Worm (Caenorhabditis elegans) whole organism, L4 larva: ENCODE measurements around the gene C04H5.7.

Source experiments
- F26F4.8 ChIP-seq: fragments of 200-800 bp; sonication (Bioruptor generic); conservative IDR thresholded peaks from 2 replicates; pipeline ENCODE4 v1.3.6; 2022; ENCODE audit warnings: missing genetic modification characterization, missing compliant biosample characterization
- F37D6.2 ChIP-seq: sonication (generic microtip); optimal IDR thresholded peaks from 2 replicates; lab custom pipeline; 2016; ENCODE audit warnings: mild to moderate bottlenecking, missing genetic modification characterization, missing compliant biosample characterization
- ama-1 ChIP-seq: fragments of 150-350 bp; optimal IDR thresholded peaks from 2 replicates; lab custom pipeline; 2014; ENCODE audit warnings: inconsistent platforms, mixed read lengths
- ceh-20 ChIP-seq: fragments of 200-800 bp; sonication (Bioruptor generic); IDR thresholded peaks from 2 replicates; pipeline ENCODE4 v1.3.6; 2022; ENCODE audit warnings: missing genetic modification reagents, missing genetic modification characterization, missing compliant biosample characterization
- ces-1 ChIP-seq: fragments of 150-350 bp; sonication (generic microtip); optimal IDR thresholded peaks from 4 replicates; lab custom pipeline; 2014; ENCODE audit warnings: missing biosample characterization, missing genetic modification reagents, missing genetic modification characterization
- ctbp-1 ChIP-seq: fragments of 200-800 bp; sonication (Bioruptor generic); IDR thresholded peaks from 2 replicates; pipeline ENCODE4 v1.3.6; 2022; ENCODE audit warnings: missing genetic modification reagents, missing genetic modification characterization, missing compliant biosample characterization
- daf-12 ChIP-seq: fragments of 150-350 bp; optimal IDR thresholded peaks from 2 replicates; lab custom pipeline; 2014; ENCODE audit warnings: missing biosample characterization, missing genetic modification reagents, missing genetic modification characterization
- daf-16 ChIP-seq, 3 experiments: sonication (generic microtip); optimal IDR thresholded peaks; 2 replicates each; lab custom pipeline; 2016 to 2017; ENCODE audit warnings: missing genetic modification characterization in 3 of 3, missing genetic modification reagents in 3 of 3, mild to moderate bottlenecking in 2 of 3, missing compliant biosample characterization in 2 of 3, missing biosample characterization in 1 of 3, moderate library complexity in 1 of 3
- daf-19 ChIP-seq: fragments of 200-800 bp; sonication (Bioruptor generic); conservative IDR thresholded peaks from 2 replicates; pipeline ENCODE4 v1.3.6; 2022; ENCODE audit warnings: missing genetic modification characterization, missing compliant biosample characterization
- dpl-1 ChIP-seq: fragments of 150-350 bp; optimal IDR thresholded peaks from 2 replicates; lab custom pipeline; 2014; ENCODE audit warnings: missing biosample characterization, missing genetic modification reagents, missing genetic modification characterization
- dve-1 ChIP-seq: sonication (generic microtip); optimal IDR thresholded peaks from 2 replicates; lab custom pipeline; 2017; ENCODE audit warnings: antibody characterized with exemption, mild to moderate bottlenecking, missing genetic modification characterization, missing compliant biosample characterization; ENCODE audit not compliant: insufficient read depth
- fos-1 ChIP-seq: fragments of 150-350 bp; optimal IDR thresholded peaks from 2 replicates; lab custom pipeline; 2014; ENCODE audit warnings: missing biosample characterization, missing genetic modification characterization
- gei-8 ChIP-seq: fragments of 200-800 bp; sonication (Bioruptor generic); optimal IDR thresholded peaks from 2 replicates; lab custom pipeline; 2018; ENCODE audit warnings: mild to moderate bottlenecking, missing genetic modification characterization, missing compliant biosample characterization
- hlh-11 ChIP-seq: fragments of 200-800 bp; sonication (Bioruptor generic); optimal IDR thresholded peaks from 2 replicates; lab custom pipeline; 2018; ENCODE audit warnings: mild to moderate bottlenecking, missing genetic modification characterization, missing compliant biosample characterization
- hlh-30 ChIP-seq: sonication (generic microtip); optimal IDR thresholded peaks from 2 replicates; lab custom pipeline; 2017; ENCODE audit warnings: antibody characterized with exemption, mild to moderate bottlenecking, missing genetic modification characterization, missing compliant biosample characterization; ENCODE audit not compliant: insufficient read depth
- hmg-1.1 ChIP-seq: fragments of 200-800 bp; sonication (Bioruptor generic); IDR thresholded peaks from 2 replicates; pipeline ENCODE4 v1.3.6; 2022; ENCODE audit warnings: missing genetic modification reagents, missing genetic modification characterization, missing compliant biosample characterization
- lin-38 ChIP-seq: fragments of 200-800 bp; sonication (Bioruptor generic); IDR thresholded peaks from 2 replicates; pipeline ENCODE4 v1.3.6; 2022; ENCODE audit warnings: missing genetic modification reagents, missing genetic modification characterization, missing compliant biosample characterization
- lin-39 ChIP-seq: fragments of 150-350 bp; optimal IDR thresholded peaks from 2 replicates; lab custom pipeline; 2014; ENCODE audit warnings: missing biosample characterization, missing genetic modification reagents, missing genetic modification characterization
- mdl-1 ChIP-seq, 2 experiments: fragments of 150-350 bp in 1 of 2; sonication (generic microtip) in 1 of 2; optimal IDR thresholded peaks; 2 replicates each; lab custom pipeline; 2014 to 2017; ENCODE audit warnings: missing biosample characterization in 2 of 2, missing genetic modification characterization in 2 of 2
- mep-1 ChIP-seq: fragments of 150-350 bp; sonication (generic microtip); optimal IDR thresholded peaks from 3 replicates; lab custom pipeline; 2014; ENCODE audit warnings: missing biosample characterization, missing genetic modification characterization
- mes-2 ChIP-seq: sonication (generic microtip); optimal IDR thresholded peaks from 2 replicates; lab custom pipeline; 2016; ENCODE audit warnings: missing genotype, mild to moderate bottlenecking, missing genetic modification characterization, missing compliant biosample characterization; ENCODE audit not compliant: poor library complexity, severe bottlenecking
- mxl-2 ChIP-seq: fragments of 200-800 bp; sonication (Bioruptor generic); conservative IDR thresholded peaks from 2 replicates; pipeline ENCODE4 v1.3.6; 2022; ENCODE audit warnings: missing genetic modification reagents, missing genetic modification characterization, missing compliant biosample characterization
- mxl-3 ChIP-seq: fragments of 200-800 bp; sonication (Bioruptor generic); optimal IDR thresholded peaks from 2 replicates; lab custom pipeline; 2018; ENCODE audit warnings: mild to moderate bottlenecking, missing genetic modification characterization, missing compliant biosample characterization
- nhr-102 ChIP-seq: sonication (generic microtip); optimal IDR thresholded peaks from 2 replicates; lab custom pipeline; 2016; ENCODE audit warnings: mild to moderate bottlenecking, missing genetic modification characterization, moderate library complexity, missing compliant biosample characterization
- nhr-11 ChIP-seq: fragments of 150-350 bp; optimal IDR thresholded peaks from 2 replicates; lab custom pipeline; 2014; ENCODE audit warnings: missing biosample characterization, missing genetic modification characterization
- nhr-28 ChIP-seq: fragments of 150-350 bp; optimal IDR thresholded peaks from 2 replicates; lab custom pipeline; 2014; ENCODE audit warnings: missing biosample characterization, missing genetic modification characterization
- nhr-42 ChIP-seq: fragments of 200-800 bp; sonication (Bioruptor generic); IDR thresholded peaks from 2 replicates; pipeline ENCODE4 v1.3.6; 2022; ENCODE audit warnings: missing genetic modification characterization, missing compliant biosample characterization
- nhr-77 ChIP-seq: fragments of 150-350 bp; optimal IDR thresholded peaks from 2 replicates; lab custom pipeline; 2014; ENCODE audit warnings: missing biosample characterization, missing genetic modification characterization
- pha-4 ChIP-seq, 2 experiments: fragments of 150-350 bp in 1 of 2; fragments of 200-800 bp in 1 of 2; sonication (Bioruptor generic) in 1 of 2; IDR thresholded peaks in 1 of 2; optimal IDR thresholded peaks in 1 of 2; 2 replicates each; pipeline versions ENCODE4 v1.3.6 to Lab custom; 2014 to 2022; ENCODE audit warnings: missing genetic modification characterization in 2 of 2, missing genetic modification reagents in 2 of 2, missing biosample characterization in 1 of 2, missing compliant biosample characterization in 1 of 2
- pqm-1 ChIP-seq: sonication (generic microtip); optimal IDR thresholded peaks from 2 replicates; lab custom pipeline; 2017; ENCODE audit warnings: missing biosample characterization, missing genetic modification characterization
- set-16 ChIP-seq: fragments of 200-800 bp; sonication (Bioruptor generic); IDR thresholded peaks from 2 replicates; pipeline ENCODE4 v1.3.6; 2022; ENCODE audit warnings: missing genetic modification reagents, missing genetic modification characterization, missing compliant biosample characterization
- skn-1 ChIP-seq: fragments of 150-350 bp; optimal IDR thresholded peaks from 2 replicates; lab custom pipeline; 2014; ENCODE audit warnings: missing biosample characterization, missing genetic modification characterization
- snpc-1.2 ChIP-seq: fragments of 200-800 bp; sonication (Bioruptor generic); IDR thresholded peaks from 2 replicates; pipeline ENCODE4 v1.3.6; 2022; ENCODE audit warnings: missing genetic modification reagents, missing genetic modification characterization, missing compliant biosample characterization
- snpc-4 ChIP-seq: fragments of 150-350 bp; optimal IDR thresholded peaks from 2 replicates; lab custom pipeline; 2014; ENCODE audit warnings: missing biosample characterization, missing genetic modification characterization
- spr-1 ChIP-seq: sonication (generic microtip); optimal IDR thresholded peaks from 2 replicates; lab custom pipeline; 2016; ENCODE audit warnings: mild to moderate bottlenecking, missing genetic modification characterization, missing compliant biosample characterization
- spr-3 ChIP-seq: fragments of 200-800 bp; sonication (Bioruptor generic); optimal IDR thresholded peaks from 2 replicates; lab custom pipeline; 2018; ENCODE audit warnings: mild to moderate bottlenecking, missing genetic modification characterization, missing compliant biosample characterization
- tra-1 ChIP-seq: fragments of 200-800 bp; sonication (Bioruptor generic); IDR thresholded peaks from 2 replicates; pipeline ENCODE4 v1.3.6; 2022; ENCODE audit warnings: missing genetic modification reagents, missing genetic modification characterization, missing compliant biosample characterization
- unc-62 ChIP-seq, 3 experiments: fragments of 150-350 bp in 1 of 3; sonication (generic microtip); optimal IDR thresholded peaks in 2 of 3; peaks in 1 of 3; 1 replicate in 1 of 3; 2 replicates in 2 of 3; lab custom pipeline; 2014 to 2017; ENCODE audit warnings: missing biosample characterization in 3 of 3, missing genetic modification characterization in 3 of 3, missing genetic modification reagents in 3 of 3, missing genotype in 1 of 3
- vab-7 ChIP-seq: fragments of 200-800 bp; sonication (Bioruptor generic); IDR thresholded peaks from 2 replicates; pipeline ENCODE4 v1.3.6; 2022; ENCODE audit warnings: missing genetic modification reagents, missing genetic modification characterization, missing compliant biosample characterization
- ztf-7 ChIP-seq: fragments of 150-350 bp; optimal IDR thresholded peaks from 2 replicates; lab custom pipeline; 2014; ENCODE audit warnings: missing biosample characterization, missing genetic modification characterization

The C04H5.7 gene

ce11 chrII:14523645-14524223 is 14.0 kb upstream of the C04H5.7 start, which contains the start of gene pot-2 (continued):
- TF ChIP-seq spr-3 (GFP tag; lab: Kevin White, UChicago) (no peak), spr-1 (no peak), lin-38 (GFP tag; lab: Robert Waterston, UW) (no peak), snpc-4 (tag; lab: Kevin White, UChicago) (no peak), snpc-1.2 (GFP tag; lab: Robert Waterston, UW) (no peak)

- no peak for TF ChIP-seq mxl-3 (GFP tag; lab: Kevin White, UChicago)
- TF ChIP-seq nhr-42: no peak
- TF ChIP-seq tra-1 (GFP tag; lab: Robert Waterston, UW): no peak
- TF ChIP-seq dpl-1 (GFP tag; lab: Kevin White, UChicago): no peak
Measured at ce11 chrII:14525013-14525412, 12.7 kb upstream of the C04H5.7 start, which contains the start of gene F57C2.4. Gene F57C2.4, plus strand, starts transcription at chrII:14525313.

- TF ChIP-seq mdl-1 (tag; optimal IDR thresholded peaks at IDR 0.05; lab: Kevin White, UChicago) (no peak), unc-62 (GFP tag; optimal IDR thresholded peaks at IDR 0.05 in 1 of 2; lab: Kevin White, UChicago) (peak in 1 of 2 experiments; percentile 90), unc-62 (tag; optimal IDR thresholded peaks at IDR 0.05; lab: Kevin White, UChicago) (no peak)
Measured at ce11 chrII:14527104-14527503, 10.6 kb upstream of the C04H5.7 start.

ce11 chrII:14528233-14528802 is 9.4 kb upstream of the C04H5.7 start, which contains the start of the genes F57C2.5 and spat-1:
Gene F57C2.5, minus strand, starts transcription at chrII:14528239.
Gene spat-1, plus strand, starts transcription at chrII:14528752.
- TF ChIP-seq F26F4.8 (GFP tag; lab: Robert Waterston, UW) (no peak), daf-16 (GFP tag; optimal IDR thresholded peaks at IDR 0.05; lab: Kevin White, UChicago) (no peak), daf-16 (tag; optimal IDR thresholded peaks at IDR 0.05; lab: Kevin White, UChicago) (peak; percentile 90), F37D6.2 (tag; lab: Kevin White, UChicago) (peak; percentile 22), pqm-1 (tag; lab: Kevin White, UChicago) (peak; percentile 55), nhr-77 (tag; lab: Kevin White, UChicago) (peak; percentile 94), set-16 (GFP tag; lab: Robert Waterston, UW) (no peak), lin-38 (GFP tag; lab: Robert Waterston, UW) (peak; percentile 54), dpl-1 (GFP tag; lab: Kevin White, UChicago) (peak; percentile 61), ceh-20 (GFP tag; lab: Robert Waterston, UW) (0 out of 2 replicates have a peak, but pooled peaks have one; percentile 16), nhr-28 (peak; percentile 48), mxl-2 (no peak), skn-1 (tag; lab: Kevin White, UChicago) (no peak), dve-1 (peak; percentile 58), ctbp-1 (GFP tag; lab: Robert Waterston, UW) (no peak), fos-1 (tag; lab: Kevin White, UChicago) (no peak), ztf-7 (tag; lab: Kevin White, UChicago) (peak; percentile 29), hlh-11 (peak; percentile 28), vab-7 (GFP tag; lab: Robert Waterston, UW) (peak; percentile 59; the same call in 1 of the 2 replicates), pha-4 (GFP tag; IDR thresholded peaks at IDR 0.05; lab: Robert Waterston, UW) (peak; percentile 10; the same call in 1 of the 2 replicates), pha-4 (tag; optimal IDR thresholded peaks at IDR 0.05; lab: Kevin White, UChicago) (peak; percentile 49), nhr-42 (no peak), gei-8 (no peak), mes-2 (tag; lab: Kevin White, UChicago) (peak; percentile 87), daf-19 (GFP tag; lab: Robert Waterston, UW) (no peak), daf-12 (tag; lab: Kevin White, UChicago) (no peak), ama-1 (no peak), spr-1 (peak; percentile 36), mxl-3 (GFP tag; lab: Kevin White, UChicago) (no peak), ces-1 (GFP tag; lab: Kevin White, UChicago) (no peak), lin-39 (tag; lab: Kevin White, UChicago) (no peak), nhr-11 (tag; lab: Kevin White, UChicago) (peak; percentile 45), unc-62 (GFP tag; optimal IDR thresholded peaks at IDR 0.05 in 1 of 2; lab: Kevin White, UChicago) (peak in 1 of 2 experiments; percentile 73), unc-62 (tag; optimal IDR thresholded peaks at IDR 0.05; lab: Kevin White, UChicago) (no peak), tra-1 (GFP tag; lab: Robert Waterston, UW) (no peak), nhr-102 (tag; lab: Kevin White, UChicago) (no peak), hmg-1.1 (GFP tag; lab: Robert Waterston, UW) (peak; percentile 53; the same call in 1 of the 2 replicates), snpc-4 (tag; lab: Kevin White, UChicago) (no peak), mep-1 (peak; percentile 75), hlh-30 (tag; lab: Kevin White, UChicago) (peak; percentile 26)
